Worm (Caenorhabditis elegans): Measurements from ENCODE around the gene F39F10.5.
"Not testable (repeated sequence)": the region's sequence is repeated elsewhere in the genome, so short reads cannot be mapped to it uniquely, and the experiment has no call there.

F39F10.5 gene

ce11 chrX:16913669-16914068, at the start of gene F39F10.5:
Gene F39F10.5 (minus strand): TSS chrX:16913769.
- not testable (repeated sequence) for TF ChIP-seq unc-62 (GFP tag; optimal IDR thresholded peaks at IDR 0.05)

ce11 chrX:16962640-16963039, 49.1 kb upstream of the F39F10.5 start:
- no peak for TF ChIP-seq unc-62 (GFP tag; optimal IDR thresholded peaks at IDR 0.05)

DNA sequence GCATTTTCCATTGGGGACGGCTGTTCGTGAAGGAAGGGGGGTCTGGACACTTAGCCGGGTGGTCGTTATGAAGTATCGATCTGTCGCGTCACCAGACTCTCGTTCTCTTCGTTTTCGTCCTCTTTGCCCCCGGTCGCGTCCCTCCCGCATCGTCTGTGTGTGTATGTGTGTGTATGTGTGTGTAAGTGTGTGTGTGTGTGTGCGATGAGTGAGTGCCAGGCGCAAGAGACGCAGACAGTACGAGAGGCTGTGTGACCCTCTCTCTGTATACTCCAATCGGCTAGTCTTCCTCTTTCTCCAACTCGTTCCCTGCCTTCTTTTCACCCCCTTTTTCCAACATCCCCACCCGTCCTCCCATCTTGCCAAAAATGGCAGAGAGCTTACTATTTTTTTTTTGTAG, 47.8 kb upstream of the F39F10.5 start:
- no peak for TF ChIP-seq unc-62 (GFP tag; optimal IDR thresholded peaks at IDR 0.05)

DNA sequence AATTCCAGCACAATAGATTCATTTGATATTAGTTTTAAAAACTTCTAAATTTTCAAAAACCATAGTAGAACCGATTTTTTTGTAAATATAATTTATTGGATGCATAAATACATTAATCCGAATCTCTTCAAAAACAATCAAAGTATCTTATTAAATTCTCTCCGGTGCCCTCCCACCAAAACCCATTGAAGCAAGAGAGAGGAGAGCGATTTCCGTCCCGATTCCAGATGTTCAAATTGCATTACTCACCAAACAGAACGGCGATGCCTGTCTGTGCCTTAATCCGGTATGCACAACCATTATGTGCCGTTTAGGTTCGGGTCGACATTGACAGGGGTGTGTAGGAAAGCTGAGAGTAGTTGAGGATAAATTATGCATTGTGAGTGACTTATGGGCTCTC, 46.8 kb upstream of the F39F10.5 start:
- no peak for TF ChIP-seq unc-62 (GFP tag; optimal IDR thresholded peaks at IDR 0.05)

DNA sequence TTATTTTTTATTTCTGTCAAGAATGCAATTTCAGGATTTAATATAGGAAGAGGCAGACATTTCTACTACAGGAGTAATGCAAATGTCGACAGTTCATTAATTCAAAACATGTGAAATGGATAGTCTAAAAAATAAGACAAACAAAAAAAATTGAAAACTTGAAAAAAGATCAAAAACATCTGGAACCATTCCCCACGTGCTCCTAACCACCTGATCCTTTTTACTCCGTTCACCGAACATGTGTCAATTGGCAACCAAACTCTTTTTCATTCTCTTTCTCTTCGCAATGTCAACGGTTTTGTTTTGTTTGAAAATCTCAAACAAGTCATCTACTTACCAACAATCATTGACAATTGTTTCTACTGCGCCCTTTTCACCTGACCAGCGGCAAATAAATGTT, 44.4 kb upstream of the F39F10.5 start:
- no peak for TF ChIP-seq unc-62 (GFP tag; optimal IDR thresholded peaks at IDR 0.05)

DNA sequence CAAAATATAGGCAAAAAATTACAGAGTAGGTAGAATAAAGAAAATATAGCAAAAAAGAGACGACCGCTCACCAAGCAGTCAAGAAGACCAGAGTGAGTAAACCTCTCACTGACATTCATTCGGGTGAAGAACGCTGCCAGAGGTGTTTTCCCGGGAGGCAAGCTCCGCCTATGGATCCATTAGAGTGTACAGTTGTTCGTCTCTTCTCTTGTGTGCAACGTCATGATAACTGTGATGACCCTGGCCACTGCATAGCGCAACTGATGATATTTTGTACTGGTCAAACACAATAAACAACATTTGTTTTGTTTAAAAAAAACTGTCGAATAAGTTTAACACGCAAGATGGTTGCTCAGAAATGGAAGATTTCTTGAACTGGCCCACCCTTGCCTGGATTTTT, 39.3 kb upstream of the F39F10.5 start, which contains the start of gene F52G3.8:
Gene F52G3.8 (minus strand): TSS at position 101 of the 400 bp plus-strand sequence.
- TF ChIP-seq unc-62 (GFP tag; optimal IDR thresholded peaks at IDR 0.05): no peak

DNA sequence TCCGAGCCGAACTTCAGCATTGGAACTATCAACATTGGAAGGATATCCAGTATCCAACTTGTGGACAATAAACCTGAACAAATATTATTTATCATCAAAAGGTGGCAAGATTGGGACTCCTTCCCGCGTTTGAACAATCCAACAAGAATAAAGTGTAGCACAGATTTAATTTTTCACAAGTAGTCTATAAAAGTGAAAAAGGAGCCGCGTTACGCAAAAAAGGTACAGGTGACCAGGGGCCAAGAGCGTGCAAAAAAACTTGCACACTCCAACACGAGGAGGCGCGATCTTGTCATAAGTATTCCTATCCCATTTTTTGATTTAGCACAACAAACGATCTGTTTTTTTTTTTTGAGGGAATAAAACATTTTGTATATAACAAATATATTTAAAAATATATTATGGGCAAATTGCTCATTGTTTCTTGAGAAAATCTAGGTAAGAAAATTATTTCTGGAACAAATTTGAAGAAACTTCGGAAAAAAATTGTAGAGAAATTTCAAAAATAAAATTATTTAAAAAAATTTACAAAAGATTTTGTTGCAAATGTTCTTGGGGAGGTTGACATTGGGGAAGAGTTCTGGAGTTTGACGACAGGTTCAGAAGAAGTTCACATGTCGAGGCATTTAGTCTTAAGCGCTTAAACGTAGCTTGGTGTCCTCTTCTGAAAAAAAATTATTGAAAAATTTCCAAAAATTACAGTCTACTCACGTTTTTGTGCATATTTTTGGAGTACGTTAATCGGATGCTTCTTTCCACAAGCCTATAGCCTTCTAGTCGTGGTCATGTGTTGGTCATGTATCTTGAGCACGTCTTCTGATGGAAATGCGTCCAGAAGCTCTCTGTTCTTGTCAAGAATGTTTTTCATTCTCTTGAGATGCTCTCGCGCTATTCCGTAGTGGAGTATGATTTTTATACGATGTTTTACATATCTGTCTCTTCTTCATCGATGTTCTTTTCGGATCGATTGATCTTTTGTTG, 30.7 kb upstream of the F39F10.5 start:
- no peak for TF ChIP-seq unc-62 (GFP tag; optimal IDR thresholded peaks at IDR 0.05)

DNA sequence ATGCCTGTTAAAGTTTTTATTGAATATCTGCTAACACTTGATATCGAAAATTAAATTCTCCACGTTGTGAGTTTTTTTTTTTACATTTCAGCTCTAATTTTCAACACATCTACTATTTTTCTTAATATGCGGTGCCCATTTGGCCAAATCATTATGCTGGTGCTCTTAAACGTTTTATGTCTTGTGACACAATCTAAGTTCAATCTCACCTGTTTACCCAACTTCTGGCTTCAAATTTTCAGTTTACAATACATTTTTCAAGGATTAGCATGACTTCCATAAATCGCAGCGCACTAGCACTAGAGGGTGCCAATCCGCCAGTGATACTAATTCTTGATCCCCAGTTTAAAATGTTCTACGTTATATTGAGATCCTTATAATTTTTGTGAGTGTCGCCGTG, 28.7 kb upstream of the F39F10.5 start:
- TF ChIP-seq unc-62 (GFP tag; optimal IDR thresholded peaks at IDR 0.05): no peak

DNA sequence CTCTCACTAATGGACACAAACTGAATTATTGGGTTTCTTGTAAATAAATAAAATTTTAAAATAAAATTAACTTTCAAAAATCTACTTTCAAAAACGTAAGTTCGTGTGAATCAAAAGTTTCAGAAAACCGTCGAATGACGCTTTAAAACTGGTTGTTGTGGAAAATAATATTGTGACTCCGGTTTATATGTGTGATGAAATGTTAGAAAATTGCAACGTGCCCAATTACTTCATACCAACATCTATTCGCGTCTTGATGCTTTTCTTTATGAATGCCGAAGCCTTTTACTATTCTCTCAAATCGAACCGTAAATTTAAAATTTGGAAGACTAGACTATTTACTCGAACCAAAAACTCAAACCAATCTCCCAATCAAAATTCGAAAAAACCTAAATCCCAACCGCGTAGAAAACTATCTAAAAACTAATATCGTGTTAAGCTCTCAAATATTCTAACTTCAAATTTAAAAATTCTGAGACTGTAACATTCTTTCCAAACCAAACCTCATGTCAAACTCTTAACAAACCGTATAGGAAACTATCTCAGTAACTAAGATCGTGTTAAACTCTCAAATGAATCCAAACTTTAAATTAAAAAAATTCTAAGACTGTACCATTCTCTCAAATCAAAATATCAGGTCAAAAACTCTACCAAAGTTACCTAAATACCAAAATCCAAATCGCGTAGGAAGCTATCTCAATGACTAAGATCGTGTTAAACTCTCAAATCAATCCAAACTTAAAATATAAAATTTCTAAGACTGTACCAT, 17.9 kb upstream of the F39F10.5 start:
- TF ChIP-seq unc-62 (GFP tag; optimal IDR thresholded peaks at IDR 0.05): no peak

- TF ChIP-seq unc-62 (GFP tag; optimal IDR thresholded peaks at IDR 0.05): no peak
Observed at ce11 chrX:16930663-16931097, 17.1 kb upstream of the F39F10.5 start.

ce11 chrX:16930333-16930621, 16.7 kb upstream of the F39F10.5 start:
- TF ChIP-seq unc-62 (GFP tag; optimal IDR thresholded peaks at IDR 0.05): no peak

- TF ChIP-seq unc-62 (GFP tag; optimal IDR thresholded peaks at IDR 0.05): peak; percentile 60
Observed at ce11 chrX:16929560-16930332, 16.2 kb upstream of the F39F10.5 start.

ce11 chrX:16928087-16928486, 14.5 kb upstream of the F39F10.5 start:
- TF ChIP-seq unc-62 (GFP tag; optimal IDR thresholded peaks at IDR 0.05): no peak

- no peak for TF ChIP-seq unc-62 (GFP tag; optimal IDR thresholded peaks at IDR 0.05)
Observed at ce11 chrX:16925343-16925742, 11.8 kb upstream of the F39F10.5 start.

DNA sequence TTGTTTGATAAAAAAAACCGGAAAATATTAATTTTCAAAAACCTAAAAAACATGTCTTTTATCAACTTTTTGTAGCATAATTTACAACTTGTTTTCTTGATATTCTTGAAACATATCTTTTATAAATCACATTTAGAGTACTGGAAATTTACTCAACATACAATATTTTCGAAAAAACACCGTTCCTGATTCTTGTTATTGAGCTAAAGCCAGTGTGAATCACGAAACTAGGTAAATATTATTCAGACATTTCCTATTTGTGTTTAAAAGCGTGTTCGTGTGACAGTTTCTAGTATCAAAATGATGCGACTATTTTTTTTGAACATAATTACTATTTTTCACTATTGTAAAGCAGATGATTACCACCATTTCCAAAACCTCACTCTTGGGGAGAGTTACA, 10.1 kb upstream of the F39F10.5 start, which contains the start of gene C30E1.4:
Gene C30E1.4 (plus strand): TSS at position 301 of the 400 bp plus-strand sequence.
- TF ChIP-seq unc-62 (GFP tag; optimal IDR thresholded peaks at IDR 0.05): no peak

ce11 chrX:16921533-16921932, 8.0 kb upstream of the F39F10.5 start, which contains the start of gene fbxb-114:
Gene fbxb-114 (plus strand): TSS chrX:16921833.
- no peak for TF ChIP-seq unc-62 (GFP tag; optimal IDR thresholded peaks at IDR 0.05)
